Worm (Caenorhabditis elegans) whole organism, late embryonic: ENCODE data around the gene H13N06.7.
A peak's percentile ranks its signal among the peaks of the same experiment; 100 is the strongest.

Source experiments
- C08G9.2 ChIP-seq: sonication (generic microtip); optimal IDR thresholded peaks from 2 replicates; lab custom pipeline; 2016; ENCODE audit warnings: mild to moderate bottlenecking, missing genetic modification characterization, moderate library complexity, missing compliant biosample characterization
- C38D4.7 ChIP-seq: fragments of 200-800 bp; sonication (Bioruptor generic); optimal IDR thresholded peaks from 2 replicates; lab custom pipeline; 2018; ENCODE audit warnings: mild to moderate bottlenecking, missing genetic modification characterization, moderate library complexity, missing compliant biosample characterization
- F13H6.1 ChIP-seq: sonication (generic microtip); optimal IDR thresholded peaks from 2 replicates; lab custom pipeline; 2016; ENCODE audit warnings: missing genetic modification characterization, missing compliant biosample characterization
- K02D7.2 ChIP-seq: sonication (generic microtip); optimal IDR thresholded peaks from 2 replicates; lab custom pipeline; 2017; ENCODE audit warnings: mild to moderate bottlenecking, missing genetic modification characterization, missing compliant biosample characterization
- K09A11.1 ChIP-seq: sonication (generic microtip); optimal IDR thresholded peaks from 2 replicates; lab custom pipeline; 2017; ENCODE audit warnings: antibody characterized with exemption, mild to moderate bottlenecking, missing genetic modification characterization, missing compliant biosample characterization; ENCODE audit not compliant: insufficient read depth
- T23F11.4 ChIP-seq: fragments of 200-800 bp; sonication (Bioruptor generic); optimal IDR thresholded peaks from 2 replicates; lab custom pipeline; 2018; ENCODE audit warnings: mild to moderate bottlenecking, missing genetic modification characterization, missing compliant biosample characterization
- Y22D7AL.16 ChIP-seq: sonication (generic microtip); optimal IDR thresholded peaks from 2 replicates; lab custom pipeline; 2016; ENCODE audit warnings: missing genetic modification characterization, missing compliant biosample characterization
- ahr-1 ChIP-seq: sonication (generic microtip); optimal IDR thresholded peaks from 2 replicates; lab custom pipeline; 2016; ENCODE audit warnings: missing genetic modification characterization, missing compliant biosample characterization
- ceh-14 ChIP-seq: sonication (generic microtip); optimal IDR thresholded peaks from 2 replicates; lab custom pipeline; 2016; ENCODE audit warnings: missing genotype, missing genetic modification characterization, missing compliant biosample characterization
- ceh-19 ChIP-seq: fragments of 200-800 bp; sonication (Bioruptor generic); optimal IDR thresholded peaks from 2 replicates; lab custom pipeline; 2018; ENCODE audit warnings: mild to moderate bottlenecking, missing genetic modification characterization, missing compliant biosample characterization
- ceh-24 ChIP-seq: sonication (generic microtip); optimal IDR thresholded peaks from 2 replicates; lab custom pipeline; 2016; ENCODE audit warnings: mild to moderate bottlenecking, missing genetic modification characterization, missing compliant biosample characterization
- ceh-31 ChIP-seq: sonication (generic microtip); optimal IDR thresholded peaks from 2 replicates; lab custom pipeline; 2016; ENCODE audit warnings: missing genetic modification characterization, missing compliant biosample characterization
- ceh-45 ChIP-seq: fragments of 200-800 bp; sonication (Bioruptor generic); IDR thresholded peaks from 2 replicates; pipeline ENCODE4 v1.3.6; 2022; ENCODE audit warnings: missing genetic modification reagents, missing genetic modification characterization, missing compliant biosample characterization
- ceh-48 ChIP-seq: sonication (generic microtip); optimal IDR thresholded peaks from 2 replicates; lab custom pipeline; 2016; ENCODE audit warnings: missing genetic modification characterization, inconsistent platforms, missing compliant biosample characterization
- ceh-6 ChIP-seq: fragments of 200-800 bp; sonication (Bioruptor generic); optimal IDR thresholded peaks from 2 replicates; lab custom pipeline; 2018; ENCODE audit warnings: mild to moderate bottlenecking, missing genetic modification characterization, missing compliant biosample characterization
- ceh-9 ChIP-seq: sonication (generic microtip); optimal IDR thresholded peaks from 2 replicates; lab custom pipeline; 2016; ENCODE audit warnings: mild to moderate bottlenecking, missing genetic modification characterization, inconsistent platforms, missing compliant biosample characterization
- dmd-4 ChIP-seq: sonication (generic microtip); optimal IDR thresholded peaks from 2 replicates; lab custom pipeline; 2016; ENCODE audit warnings: borderline replicate concordance, missing genetic modification characterization, missing compliant biosample characterization
- elt-2 ChIP-seq: sonication (generic microtip); optimal IDR thresholded peaks from 2 replicates; lab custom pipeline; 2016; ENCODE audit warnings: missing genetic modification reagents, missing genetic modification characterization, missing compliant biosample characterization
- ets-4 ChIP-seq: sonication (generic microtip); optimal IDR thresholded peaks from 2 replicates; lab custom pipeline; 2016; ENCODE audit warnings: missing genetic modification characterization, missing compliant biosample characterization
- eyg-1 ChIP-seq: sonication (generic microtip); optimal IDR thresholded peaks from 2 replicates; lab custom pipeline; 2016; ENCODE audit warnings: missing genotype, missing genetic modification characterization, missing compliant biosample characterization
- fax-1 ChIP-seq: sonication (generic microtip); optimal IDR thresholded peaks from 2 replicates; lab custom pipeline; 2016; ENCODE audit warnings: missing genotype, missing genetic modification characterization, missing compliant biosample characterization
- hlh-13 ChIP-seq: fragments of 200-800 bp; sonication (Bioruptor generic); optimal IDR thresholded peaks from 2 replicates; lab custom pipeline; 2018; ENCODE audit warnings: mild to moderate bottlenecking, missing genetic modification characterization, missing compliant biosample characterization
- hlh-15 ChIP-seq: sonication (generic microtip); optimal IDR thresholded peaks from 2 replicates; lab custom pipeline; 2016; ENCODE audit warnings: missing genetic modification characterization, missing compliant biosample characterization
- hlh-30 ChIP-seq: sonication (generic microtip); optimal IDR thresholded peaks from 2 replicates; lab custom pipeline; 2017; ENCODE audit warnings: antibody characterized with exemption, missing genetic modification characterization, missing compliant biosample characterization; ENCODE audit not compliant: insufficient read depth
- hlh-8 ChIP-seq: sonication (generic microtip); optimal IDR thresholded peaks from 2 replicates; lab custom pipeline; 2016; ENCODE audit warnings: missing genotype, missing genetic modification characterization, missing compliant biosample characterization
- lim-6 ChIP-seq: sonication (generic microtip); optimal IDR thresholded peaks from 2 replicates; lab custom pipeline; 2016; ENCODE audit warnings: missing genetic modification characterization, missing compliant biosample characterization
- lin-11 ChIP-seq: fragments of 200-800 bp; sonication (Bioruptor generic); optimal IDR thresholded peaks from 2 replicates; lab custom pipeline; 2018; ENCODE audit warnings: mild to moderate bottlenecking, missing genetic modification characterization, missing compliant biosample characterization
- madf-2 ChIP-seq: sonication (generic microtip); optimal IDR thresholded peaks from 2 replicates; lab custom pipeline; 2017; ENCODE audit warnings: missing genetic modification characterization, missing compliant biosample characterization
- mec-3 ChIP-seq: sonication (generic microtip); optimal IDR thresholded peaks from 2 replicates; lab custom pipeline; 2016; ENCODE audit warnings: borderline replicate concordance, missing genetic modification characterization, missing compliant biosample characterization
- nfya-1 ChIP-seq: sonication (generic microtip); optimal IDR thresholded peaks from 2 replicates; lab custom pipeline; 2017; ENCODE audit warnings: missing genetic modification characterization, mild to moderate bottlenecking, missing compliant biosample characterization, antibody characterized with exemption, moderate library complexity
- nhr-232 ChIP-seq: sonication (generic microtip); optimal IDR thresholded peaks from 2 replicates; lab custom pipeline; 2016; ENCODE audit warnings: missing genetic modification characterization, missing compliant biosample characterization
- npax-4 ChIP-seq: sonication (generic microtip); optimal IDR thresholded peaks from 2 replicates; lab custom pipeline; 2016; ENCODE audit warnings: missing genetic modification characterization, missing compliant biosample characterization
- pag-3 ChIP-seq: sonication (generic microtip); optimal IDR thresholded peaks from 2 replicates; lab custom pipeline; 2016; ENCODE audit warnings: missing compliant biosample characterization, missing genetic modification characterization, borderline replicate concordance
- pat-9 ChIP-seq: fragments of 200-800 bp; sonication (Bioruptor generic); optimal IDR thresholded peaks from 2 replicates; lab custom pipeline; 2018; ENCODE audit warnings: mild to moderate bottlenecking, missing genetic modification characterization, moderate library complexity, missing compliant biosample characterization
- pha-2 ChIP-seq: sonication (generic microtip); optimal IDR thresholded peaks from 2 replicates; lab custom pipeline; 2017; ENCODE audit warnings: mild to moderate bottlenecking, missing genetic modification characterization, missing compliant biosample characterization
- pros-1 ChIP-seq: fragments of 150-350 bp; optimal IDR thresholded peaks from 2 replicates; lab custom pipeline; 2014; ENCODE audit warnings: missing biosample characterization, missing genetic modification reagents, missing genetic modification characterization
- sdc-2 ChIP-seq: sonication (generic microtip); optimal IDR thresholded peaks from 2 replicates; lab custom pipeline; 2016; ENCODE audit warnings: missing genotype, missing genetic modification characterization, missing compliant biosample characterization
- sox-2 ChIP-seq: fragments of 200-800 bp; sonication (Bioruptor generic); IDR thresholded peaks from 2 replicates; pipeline ENCODE4 v1.3.6; 2022; ENCODE audit warnings: missing genetic modification reagents, missing genetic modification characterization, missing compliant biosample characterization
- syd-9 ChIP-seq: sonication (generic microtip); optimal IDR thresholded peaks from 2 replicates; lab custom pipeline; 2016; ENCODE audit warnings: mild to moderate bottlenecking, missing genetic modification characterization, moderate library complexity, missing compliant biosample characterization
- unc-55 ChIP-seq: sonication (generic microtip); optimal IDR thresholded peaks from 2 replicates; lab custom pipeline; 2017; ENCODE audit warnings: missing biosample characterization, missing genetic modification reagents, missing genetic modification characterization
- zip-5 ChIP-seq: sonication (generic microtip); optimal IDR thresholded peaks from 2 replicates; lab custom pipeline; 2016; ENCODE audit warnings: missing genetic modification characterization, missing compliant biosample characterization

Gene H13N06.7

ce11 chrX:15478717-15479116 lies 24.2 kb upstream of the H13N06.7 start, which contains the start of gene gcy-36:
gcy-36 (plus strand) TSS chrX:15479017.
- TF ChIP-seq ceh-31 (tag; lab: Kevin White, UChicago) = no peak
- TF ChIP-seq, all 69 proteins: peak for 0

- TF ChIP-seq ets-4 (no peak), pros-1 (tag; lab: Kevin White, UChicago) (no peak), syd-9 (tag; lab: Kevin White, UChicago) (no peak), ahr-1 (tag; lab: Kevin White, UChicago) (no peak), C38D4.7 (no peak), madf-2 (tag; lab: Kevin White, UChicago) (no peak), hlh-30 (tag; lab: Kevin White, UChicago) (no peak), ceh-48 (tag; lab: Kevin White, UChicago) (no peak), K09A11.1 (tag; lab: Kevin White, UChicago) (no peak), K02D7.2 (no peak), ceh-19 (no peak), F13H6.1 (tag; lab: Kevin White, UChicago) (no peak), npax-4 (no peak)
Observed at ce11 chrX:15485262-15485661, 17.7 kb upstream of the H13N06.7 start.

- TF ChIP-seq ets-4 (no peak), elt-2 (tag; lab: Kevin White, UChicago) (peak; percentile 46), sox-2 (no peak)
Observed at ce11 chrX:15487162-15487561, 15.8 kb upstream of the H13N06.7 start.

DNA sequence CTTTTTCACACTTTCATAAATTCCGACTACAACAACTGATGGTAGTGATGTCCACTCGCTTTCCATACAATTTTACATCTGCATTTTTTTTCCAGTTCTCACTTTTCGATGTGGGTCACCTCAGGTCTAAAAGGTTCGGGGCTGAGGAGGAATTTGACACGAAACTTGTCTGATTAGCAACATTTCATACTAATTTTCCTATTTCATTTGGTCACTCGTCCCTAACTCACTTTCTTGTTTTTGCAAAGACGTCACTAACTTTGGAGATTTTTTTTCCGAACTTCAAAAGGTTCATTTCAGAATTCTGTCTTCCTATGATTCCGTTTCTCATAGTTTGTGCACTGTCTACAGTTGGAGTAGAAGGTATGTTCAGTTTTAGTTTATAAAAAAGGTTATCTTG lies 15.1 kb upstream of the H13N06.7 start, which contains the start of gene H13N06.2:
Gene H13N06.2 (plus strand): TSS at position 301 of the 400 bp plus-strand sequence.
- TF ChIP-seq fax-1 (tag; lab: Kevin White, UChicago) = no peak
- TF ChIP-seq, all 69 proteins: peak for 0

DNA sequence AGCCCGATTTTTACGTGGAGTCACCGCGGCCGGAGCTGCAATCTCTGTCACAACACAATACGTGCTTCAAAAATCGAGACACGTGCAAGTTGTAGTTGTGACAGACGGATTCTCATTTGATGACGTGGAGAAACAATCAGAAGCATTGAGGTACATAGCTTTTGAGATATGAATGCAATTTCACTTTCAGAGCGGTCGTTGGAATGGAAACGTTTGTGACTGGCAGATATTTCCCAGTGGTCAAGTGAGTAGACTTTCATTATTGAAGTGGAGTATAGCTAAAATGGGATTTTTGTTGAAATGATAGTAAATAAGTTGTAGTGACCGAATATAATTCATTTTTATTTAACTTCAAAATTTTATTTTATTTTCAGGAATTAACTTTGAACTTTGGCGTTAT lies 11.8 kb upstream of the H13N06.7 start:
- TF ChIP-seq sdc-2 (tag; lab: Kevin White, UChicago) = no peak
- TF ChIP-seq fax-1 (tag; lab: Kevin White, UChicago) = no peak
- TF ChIP-seq ceh-9 (tag; lab: Kevin White, UChicago) = no peak
- TF ChIP-seq mec-3 (tag; lab: Kevin White, UChicago) = no peak
- no peak for TF ChIP-seq C08G9.2 (tag; lab: Kevin White, UChicago)
- TF ChIP-seq ceh-6 = no peak
- no peak for TF ChIP-seq ceh-24 (tag; lab: Kevin White, UChicago)
- no peak for TF ChIP-seq unc-55
- no peak for TF ChIP-seq pros-1 (tag; lab: Kevin White, UChicago)

ce11 chrX:15492759-15493158 lies 10.2 kb upstream of the H13N06.7 start:
- no peak for TF ChIP-seq mec-3 (tag; lab: Kevin White, UChicago)
- TF ChIP-seq K09A11.1 (tag; lab: Kevin White, UChicago) = no peak
- peak; percentile 3 for TF ChIP-seq ceh-14 (tag; lab: Kevin White, UChicago)
- TF ChIP-seq hlh-15 = no peak
- TF ChIP-seq eyg-1 = no peak
- peak; percentile 7 for TF ChIP-seq lin-11
- TF ChIP-seq ceh-19 = no peak
- TF ChIP-seq Y22D7AL.16 (tag; lab: Kevin White, UChicago) = peak; percentile 12
- TF ChIP-seq nfya-1 (tag; lab: Kevin White, UChicago) = peak; percentile 64
- TF ChIP-seq npax-4 = no peak
- no peak for TF ChIP-seq pat-9
- TF ChIP-seq pha-2 (tag; lab: Kevin White, UChicago) = no peak
- no peak for TF ChIP-seq unc-55
- TF ChIP-seq zip-5 (tag; lab: Kevin White, UChicago) = no peak
- TF ChIP-seq sox-2 = peak; percentile 42; the same call in 1 of the 2 replicates
- no peak for TF ChIP-seq fax-1 (tag; lab: Kevin White, UChicago)
- TF ChIP-seq nhr-232 (tag; lab: Kevin White, UChicago) = no peak
- no peak for TF ChIP-seq ahr-1 (tag; lab: Kevin White, UChicago)
- TF ChIP-seq pag-3 (tag; lab: Kevin White, UChicago) = no peak
- no peak for TF ChIP-seq dmd-4 (tag; lab: Kevin White, UChicago)
- TF ChIP-seq hlh-13 (GFP tag; lab: Kevin White, UChicago) = no peak
- TF ChIP-seq hlh-8 (tag; lab: Kevin White, UChicago) = no peak
- TF ChIP-seq T23F11.4 (GFP tag; lab: Kevin White, UChicago) = peak; percentile 21
- TF ChIP-seq lim-6 = no peak
- 0 out of 2 replicates have a peak, but pooled peaks have one; percentile 34 for TF ChIP-seq ceh-45
